Worm (Caenorhabditis elegans): ENCODE results near the gene Y32G9B.1.
A peak's percentile ranks its signal among the peaks of the same experiment; 100 is the strongest.

- TF ChIP-seq nhr-111 (GFP tag; optimal IDR thresholded peaks at IDR 0.05) = no peak
- TF ChIP-seq lir-3 (tag; optimal IDR thresholded peaks at IDR 0.05) = no peak
- peak; percentile 82 for TF ChIP-seq dpl-1 (GFP tag; optimal IDR thresholded peaks at IDR 0.05)
- no peak for TF ChIP-seq egl-27 (tag; optimal IDR thresholded peaks at IDR 0.05)
These were observed 42.0 kb upstream of the Y32G9B.1 start, which contains the start of the genes T10B5.4 and cct-7 for ce11 chrV:1871768-1872296.

Measured in whole organism, L4 larva.